Worm (Caenorhabditis elegans) whole organism, L4/young adult: Measurements from ENCODE around the gene dmsr-12.

ENCODE experiments used
- W03F9.2 ChIP-seq: fragments of 150-350 bp; optimal IDR thresholded peaks from 2 replicates; lab custom pipeline; 2014; ENCODE audit warnings: missing biosample characterization, missing genetic modification characterization
- dao-5 ChIP-seq: sonication (generic microtip); optimal IDR thresholded peaks from 2 replicates; lab custom pipeline; 2016; ENCODE audit warnings: missing genotype, missing genetic modification characterization, moderate library complexity, missing compliant biosample characterization
- him-1 ChIP-seq: sonication (generic microtip); optimal IDR thresholded peaks from 2 replicates; lab custom pipeline; 2016; ENCODE audit warnings: missing genotype, missing genetic modification reagents, missing genetic modification characterization, missing compliant biosample characterization

dmsr-12 gene

ce11 chrV:6792565-6792964 lies 13.7 kb downstream of the dmsr-12 start, which contains the start of gene gck-2:
TSS of gene gck-2 (minus strand) at chrV:6792665.
- no peak for TF ChIP-seq him-1
- no peak for TF ChIP-seq W03F9.2
- no peak for TF ChIP-seq dao-5

ce11 chrV:6787906-6788430 lies 18.3 kb downstream of the dmsr-12 start, which contains the start of gene ZC404.2:
TSS of gene ZC404.2 (plus strand) at chrV:6787952.
- TF ChIP-seq him-1 = no peak
- no peak for TF ChIP-seq W03F9.2
- no peak for TF ChIP-seq dao-5

ce11 chrV:6784853-6785492 lies 21.3 kb downstream of the dmsr-12 start, which contains the start of the genes spn-4 and spe-39:
TSS of gene spn-4 (minus strand) at chrV:6784903.
TSS of gene spe-39 (plus strand) at chrV:6785451.
- no peak for TF ChIP-seq dao-5
- peak; percentile 48 for TF ChIP-seq him-1
- peak; percentile 75 for TF ChIP-seq W03F9.2

DNA sequence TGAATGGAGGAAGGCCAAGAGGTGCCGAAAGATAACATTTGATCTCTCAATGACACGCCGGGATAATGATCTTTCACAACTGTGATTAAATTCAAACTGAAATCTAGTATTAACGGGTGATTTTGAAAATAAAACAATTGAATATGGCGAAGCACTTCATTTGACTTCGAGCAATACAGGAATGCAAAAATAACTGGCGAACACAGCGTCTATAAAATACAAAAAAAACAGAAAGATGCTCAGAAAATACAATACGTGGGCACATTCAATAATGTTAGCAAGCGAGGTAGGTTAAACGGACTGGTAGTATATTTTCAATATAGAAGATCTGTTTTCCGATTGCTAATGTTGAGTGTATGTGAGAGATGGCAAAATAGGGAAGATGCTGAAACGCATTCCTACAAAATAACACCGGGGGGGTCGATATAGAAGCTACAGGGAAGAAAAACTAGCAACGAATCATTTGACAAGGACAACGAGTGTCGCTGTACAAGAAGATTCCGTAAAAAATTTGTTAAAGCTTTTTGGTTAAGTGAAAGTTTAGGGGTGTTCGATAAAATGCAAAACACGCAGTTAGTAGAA lies 23.1 kb downstream of the dmsr-12 start:
- TF ChIP-seq dao-5 = no peak
- TF ChIP-seq W03F9.2 = no peak
- TF ChIP-seq him-1 = no peak

DNA sequence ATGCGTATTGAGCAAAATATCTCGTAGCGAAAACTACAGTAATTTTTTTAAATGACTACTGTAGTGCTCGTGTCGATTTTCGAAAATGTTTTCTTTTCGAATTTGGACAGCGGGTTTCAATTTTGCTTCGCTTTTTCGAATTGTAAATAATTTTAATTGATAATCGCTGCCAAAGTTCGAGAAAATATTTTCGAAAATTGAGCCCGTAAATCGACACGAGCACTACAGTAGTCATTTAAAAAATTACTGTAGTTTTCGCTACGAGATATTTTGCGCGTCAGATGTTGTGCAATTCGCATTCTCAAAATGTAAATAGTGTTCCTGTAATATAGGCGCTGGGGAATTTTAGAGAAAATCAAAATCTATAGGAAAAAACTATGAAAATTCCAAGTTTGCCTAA lies 24.0 kb downstream of the dmsr-12 start:
- TF ChIP-seq W03F9.2 = no peak
- TF ChIP-seq dao-5 = no peak
- no peak for TF ChIP-seq him-1

ce11 chrV:6780676-6781075 lies 25.6 kb downstream of the dmsr-12 start:
- TF ChIP-seq W03F9.2 (no peak), dao-5 (no peak)

- TF ChIP-seq W03F9.2 (no peak), him-1 (no peak), dao-5 (no peak)
Measured at ce11 chrV:6780166-6780565, 26.1 kb downstream of the dmsr-12 start, which contains the start of gene ZC404.15. TSS of gene ZC404.15 (plus strand) at chrV:6780466.

DNA sequence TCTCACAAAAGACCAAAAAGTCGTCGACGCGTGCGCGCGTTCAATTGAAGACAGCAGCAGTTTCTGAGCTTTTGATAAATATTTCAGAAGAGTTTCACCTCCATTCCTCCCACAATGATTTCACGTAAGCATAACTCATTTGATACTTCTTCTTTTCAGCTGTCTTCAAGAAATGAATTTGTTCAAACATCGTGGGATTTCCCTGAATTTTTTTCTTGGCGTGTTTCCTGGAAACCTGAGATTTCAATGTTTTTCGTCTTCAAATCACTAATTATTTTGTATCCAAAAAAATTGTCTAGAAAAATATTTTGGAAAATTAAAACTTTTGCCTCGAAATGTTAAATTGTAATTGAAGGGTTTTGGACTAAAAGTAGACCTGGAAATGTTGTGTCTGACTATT lies 27.8 kb downstream of the dmsr-12 start:
- TF ChIP-seq him-1 (no peak), W03F9.2 (no peak), dao-5 (no peak)

ce11 chrV:6775708-6776107 lies 30.5 kb downstream of the dmsr-12 start, which contains the start of gene srh-28:
TSS of gene srh-28 (minus strand) at chrV:6775808.
- TF ChIP-seq him-1 = no peak
- TF ChIP-seq dao-5 = no peak
- no peak for TF ChIP-seq W03F9.2

- TF ChIP-seq dao-5 = no peak
- no peak for TF ChIP-seq W03F9.2
- TF ChIP-seq him-1 = no peak
Measured at ce11 chrV:6773735-6774134, 32.5 kb downstream of the dmsr-12 start, which contains the start of gene ZC404.16. TSS of gene ZC404.16 (minus strand) at chrV:6773835.

- TF ChIP-seq W03F9.2 (no peak), him-1 (no peak), dao-5 (no peak)
Measured at ce11 chrV:6771645-6772044, 34.6 kb downstream of the dmsr-12 start, which contains the start of gene srh-30. TSS of gene srh-30 (minus strand) at chrV:6771745.

ce11 chrV:6769440-6769839 lies 36.8 kb downstream of the dmsr-12 start:
- TF ChIP-seq him-1 = no peak
- TF ChIP-seq dao-5 = no peak
- no peak for TF ChIP-seq W03F9.2

DNA sequence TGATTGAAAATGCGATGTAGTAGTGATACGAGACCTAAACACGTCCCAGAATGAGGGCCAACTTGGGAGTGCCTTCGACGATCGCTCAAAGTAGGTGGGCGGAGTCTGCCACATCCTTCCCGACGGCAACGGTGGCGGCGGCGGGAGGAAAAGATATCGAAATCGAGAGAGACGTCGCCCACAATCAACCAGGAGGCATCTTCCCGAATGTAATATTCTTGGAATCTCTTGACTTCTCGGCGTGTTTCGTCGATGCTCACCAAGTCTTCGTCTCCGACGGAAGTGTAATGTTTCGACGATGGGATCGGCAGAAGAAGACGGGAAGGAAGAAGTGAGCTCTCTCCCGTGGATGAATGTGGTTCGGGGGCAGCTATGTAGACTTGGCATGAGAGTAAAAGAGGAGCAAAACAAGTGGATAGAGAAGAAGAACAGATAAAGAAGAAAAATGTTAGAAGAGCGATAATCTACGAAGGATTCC lies 37.7 kb downstream of the dmsr-12 start, which contains the start of the genes T25F10.1 and clik-1:
T25F10.1 (plus strand) TSS at position 51 of the 478 bp plus-strand sequence.
clik-1 (minus strand) TSS at position 281 of the 478 bp plus-strand sequence.
- TF ChIP-seq dao-5 (no peak), him-1 (no peak), W03F9.2 (no peak)

DNA sequence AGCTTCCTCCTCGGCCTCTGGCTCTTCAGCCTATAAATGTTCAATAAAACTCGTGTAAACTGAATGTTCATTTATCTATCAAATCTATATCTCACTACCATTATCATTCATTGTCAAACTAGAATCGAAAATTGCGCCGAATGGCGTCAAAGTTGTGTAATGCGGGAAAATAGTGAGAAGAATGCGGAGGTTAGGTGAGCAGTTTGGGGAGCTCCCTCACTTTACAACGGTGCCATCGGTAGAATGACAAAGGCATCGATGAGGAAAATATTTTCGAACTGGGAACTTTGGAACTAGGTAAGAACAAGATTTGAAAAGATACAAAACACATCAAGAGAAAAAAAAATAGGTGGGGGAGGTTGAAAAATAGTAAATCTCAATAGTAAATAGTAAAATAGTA lies 38.7 kb downstream of the dmsr-12 start:
- TF ChIP-seq him-1 = no peak

ce11 chrV:6764972-6765371 lies 41.3 kb downstream of the dmsr-12 start, which contains the start of gene bbs-8:
TSS of gene bbs-8 (minus strand) at chrV:6765072.
- no peak for TF ChIP-seq W03F9.2
- no peak for TF ChIP-seq him-1
- TF ChIP-seq dao-5 = no peak

DNA sequence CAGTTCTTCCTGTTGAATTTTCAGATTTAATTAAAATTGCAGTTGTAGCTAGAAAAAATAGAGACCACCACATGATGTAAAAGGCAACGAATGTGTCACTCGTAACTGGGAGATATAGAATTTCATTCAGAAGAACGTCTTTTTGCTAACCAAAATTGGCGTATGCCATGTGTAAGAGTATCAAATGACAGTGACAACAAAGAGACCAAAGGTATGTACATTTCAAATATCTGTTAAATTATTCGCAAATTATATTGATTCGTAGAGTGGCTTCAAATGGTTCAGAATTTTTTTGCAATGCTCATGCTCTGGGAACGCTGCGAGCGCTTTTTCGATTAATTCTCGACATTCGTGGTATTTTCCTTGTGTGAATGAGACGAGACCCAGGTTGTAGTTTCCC lies 43.9 kb downstream of the dmsr-12 start, which contains the start of gene T25F10.4:
T25F10.4 (minus strand) TSS at position 101 of the 400 bp plus-strand sequence.
- TF ChIP-seq dao-5 = no peak
- no peak for TF ChIP-seq him-1
- TF ChIP-seq W03F9.2 = no peak
